Fruit fly (Drosophila melanogaster) whole organism, prepupa: ENCODE measurements around the gene CG11889.

Experiments
- CG4318 ChIP-seq: fragments of 200-800 bp; sonication (Bioruptor generic); optimal IDR thresholded peaks from 3 replicates; lab custom pipeline; 2017; ENCODE audit warnings: missing biosample characterization, mild to moderate bottlenecking, missing genetic modification characterization
- Met ChIP-seq: fragments of 200-800 bp; sonication (Bioruptor generic); optimal IDR thresholded peaks from 3 replicates; lab custom pipeline; 2016; ENCODE audit warnings: missing biosample characterization, missing genetic modification characterization
- net ChIP-seq: fragments of 200-800 bp; sonication (Bioruptor generic); optimal IDR thresholded peaks from 3 replicates; lab custom pipeline; 2016; ENCODE audit warnings: missing biosample characterization, missing genetic modification characterization

DNA sequence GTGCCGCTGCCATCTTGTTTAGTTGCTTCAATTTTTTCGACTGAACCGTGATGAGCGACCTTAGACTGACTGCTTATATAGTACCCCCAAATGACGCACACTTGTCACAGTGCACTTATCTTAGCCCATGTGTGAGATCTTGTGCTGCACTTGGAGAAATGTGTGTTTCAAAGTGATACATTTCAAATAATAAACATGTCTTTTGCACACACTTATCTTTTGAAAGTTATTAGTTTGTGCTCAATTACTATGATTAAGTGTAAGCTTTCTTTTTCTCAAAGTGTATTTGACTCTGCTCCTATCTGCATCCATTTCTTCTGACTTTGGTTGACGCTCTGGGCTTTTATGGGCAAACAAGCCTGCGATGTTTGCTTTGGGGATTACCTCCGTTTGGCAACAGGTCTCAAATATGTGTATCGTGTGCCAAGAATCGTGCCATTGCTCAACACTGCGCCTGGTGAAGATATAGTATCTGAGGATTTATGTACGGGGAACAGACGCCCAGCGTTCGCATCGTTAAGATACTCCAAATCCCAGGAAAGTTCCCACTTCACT is 9.9 kb downstream of the CG11889 start, which contains the start of gene CG10514:
- TF ChIP-seq CG4318 (GFP tag; lab: Kevin White, UChicago), result no peak
- no peak for TF ChIP-seq net (GFP tag; lab: Kevin White, UChicago)
- TF ChIP-seq Met (GFP tag; lab: Kevin White, UChicago), result no peak
